Worm (Caenorhabditis elegans) whole organism, early embryonic: ENCODE results near the gene col-174.

Experiments
- B0310.2 ChIP-seq: sonication (generic microtip); optimal IDR thresholded peaks from 2 replicates; lab custom pipeline; 2016; ENCODE audit warnings: mild to moderate bottlenecking, missing genetic modification characterization, missing compliant biosample characterization
- F13C5.2 ChIP-seq: sonication (generic microtip); optimal IDR thresholded peaks from 2 replicates; lab custom pipeline; 2017; ENCODE audit warnings: mild to moderate bottlenecking, missing genetic modification characterization, inconsistent platforms, missing compliant biosample characterization
- aly-1 ChIP-seq: sonication (generic microtip); optimal IDR thresholded peaks from 2 replicates; lab custom pipeline; 2016; ENCODE audit warnings: missing genetic modification characterization, missing compliant biosample characterization
- ama-1 ChIP-seq: fragments of 150-350 bp; optimal IDR thresholded peaks from 2 replicates; lab custom pipeline; 2014
- ceh-13 ChIP-seq: fragments of 200-800 bp; sonication (Bioruptor generic); optimal IDR thresholded peaks from 2 replicates; lab custom pipeline; 2018; ENCODE audit warnings: mild to moderate bottlenecking, missing genetic modification characterization, missing compliant biosample characterization
- ceh-36 ChIP-seq: sonication (generic microtip); optimal IDR thresholded peaks from 2 replicates; lab custom pipeline; 2016; ENCODE audit warnings: missing genetic modification characterization, inconsistent platforms, missing compliant biosample characterization
- ets-7 ChIP-seq: sonication (generic microtip); optimal IDR thresholded peaks from 2 replicates; lab custom pipeline; 2016; ENCODE audit warnings: missing genotype, missing genetic modification characterization, missing compliant biosample characterization
- flt-1 ChIP-seq: fragments of 200-800 bp; sonication (Bioruptor generic); IDR thresholded peaks from 2 replicates; pipeline ENCODE4 v1.3.6; 2022; ENCODE audit warnings: missing genetic modification characterization, missing compliant biosample characterization
- hmbx-1 ChIP-seq: sonication (generic microtip); optimal IDR thresholded peaks from 2 replicates; lab custom pipeline; 2016; ENCODE audit warnings: mild to moderate bottlenecking, missing genetic modification characterization, missing compliant biosample characterization
- hmg-4 ChIP-seq: fragments of 200-800 bp; sonication (Bioruptor generic); optimal IDR thresholded peaks from 2 replicates; lab custom pipeline; 2018; ENCODE audit warnings: mild to moderate bottlenecking, missing genetic modification characterization, missing compliant biosample characterization
- hnd-1 ChIP-seq: sonication (generic microtip); optimal IDR thresholded peaks from 2 replicates; lab custom pipeline; 2016; ENCODE audit warnings: missing genetic modification characterization, missing compliant biosample characterization
- pes-1 ChIP-seq: fragments of 200-800 bp; sonication (Bioruptor generic); IDR thresholded peaks from 2 replicates; pipeline ENCODE4 v1.3.6; 2022; ENCODE audit warnings: missing genetic modification reagents, missing genetic modification characterization, missing compliant biosample characterization
- scrt-1 ChIP-seq: fragments of 200-800 bp; sonication (Bioruptor generic); IDR thresholded peaks from 2 replicates; pipeline ENCODE4 v1.3.6; 2022; ENCODE audit warnings: missing genetic modification characterization, missing compliant biosample characterization
- sea-1 ChIP-seq: fragments of 200-800 bp; sonication (Bioruptor generic); conservative IDR thresholded peaks from 2 replicates; pipeline ENCODE4 v1.3.6; 2022; ENCODE audit warnings: missing genetic modification characterization, missing compliant biosample characterization
- tbx-11 ChIP-seq: fragments of 200-800 bp; sonication (Bioruptor generic); IDR thresholded peaks from 2 replicates; pipeline ENCODE4 v1.3.6; 2022; ENCODE audit warnings: missing genetic modification characterization, missing compliant biosample characterization
- tbx-37 ChIP-seq: fragments of 200-800 bp; sonication (Bioruptor generic); conservative IDR thresholded peaks from 2 replicates; pipeline ENCODE4 v1.3.6; 2022; ENCODE audit warnings: missing genetic modification reagents, missing genetic modification characterization, missing compliant biosample characterization
- tra-4 ChIP-seq: sonication (generic microtip); optimal IDR thresholded peaks from 2 replicates; lab custom pipeline; 2017; ENCODE audit warnings: missing genetic modification characterization, missing compliant biosample characterization

The col-174 gene

DNA sequence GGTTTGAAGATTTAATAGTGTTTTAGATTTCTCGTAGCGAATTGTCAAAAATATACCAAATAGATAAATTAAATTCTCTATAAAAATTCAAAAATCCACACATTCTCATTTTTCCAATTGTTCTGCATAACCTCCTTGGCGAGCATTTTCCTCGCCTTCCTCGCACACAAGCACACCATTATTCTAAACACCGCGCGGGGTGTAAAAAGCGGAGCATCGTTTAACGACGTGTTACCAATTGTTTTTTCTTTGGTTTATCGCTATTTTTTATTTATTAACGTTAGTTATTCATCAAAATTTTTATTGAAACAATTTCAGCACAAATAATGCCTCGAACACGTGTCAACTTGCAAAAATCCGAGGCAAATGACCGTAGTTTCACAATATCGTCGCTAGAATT, 18.4 kb downstream of the col-174 start, which contains the start of gene vps-52:
Gene vps-52, plus strand, starts transcription at position 319 of the 400 bp plus-strand sequence.
- TF ChIP-seq hmbx-1 (tag; lab: Kevin White, UChicago) (no peak), flt-1 (GFP tag; lab: Robert Waterston, UW) (no peak), hnd-1 (tag; lab: Kevin White, UChicago) (no peak), sea-1 (GFP tag; lab: Robert Waterston, UW) (no peak), tbx-37 (no peak)

DNA sequence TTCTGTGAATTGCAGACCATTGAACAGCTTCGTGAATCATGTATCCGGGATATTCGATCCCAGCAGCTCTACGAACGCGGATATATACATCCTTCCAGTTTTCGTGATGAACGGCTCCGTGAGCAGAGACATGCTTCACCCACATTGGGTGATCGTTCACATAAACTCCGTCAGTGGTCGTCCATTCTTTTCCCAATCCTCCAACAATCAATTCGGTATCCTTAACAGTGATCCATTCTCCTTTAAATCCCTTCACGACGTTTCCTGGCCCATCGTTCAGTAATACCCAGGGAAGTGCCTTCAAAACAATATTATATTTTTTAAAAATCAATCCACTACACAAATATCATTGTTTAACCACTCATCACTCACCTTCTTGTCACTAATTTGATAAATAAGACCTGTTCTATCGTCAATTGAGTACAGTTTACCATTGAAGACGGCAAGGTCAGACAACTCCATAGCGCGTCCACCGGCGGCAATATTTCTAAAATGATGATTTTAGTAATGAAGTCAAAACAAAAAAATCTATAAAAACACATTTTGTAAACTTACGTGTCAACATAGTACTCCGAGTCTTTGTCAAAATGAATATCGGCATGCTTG, 22.2 kb downstream of the col-174 start:
- no peak for TF ChIP-seq sea-1 (GFP tag; lab: Robert Waterston, UW)
- no peak for TF ChIP-seq scrt-1
- TF ChIP-seq ets-7 (tag; lab: Kevin White, UChicago) = no peak
- TF ChIP-seq hnd-1 (tag; lab: Kevin White, UChicago) = no peak
- TF ChIP-seq ama-1 (lab: Kevin White, UChicago) = no peak
- no peak for TF ChIP-seq flt-1 (GFP tag; lab: Robert Waterston, UW)
- no peak for TF ChIP-seq tra-4
- no peak for TF ChIP-seq B0310.2
- no peak for TF ChIP-seq ceh-36 (tag; lab: Kevin White, UChicago)
- TF ChIP-seq hmbx-1 (tag; lab: Kevin White, UChicago) = no peak
- no peak for TF ChIP-seq hmg-4
- TF ChIP-seq F13C5.2 = no peak
- TF ChIP-seq aly-1 (tag; lab: Kevin White, UChicago) = no peak
- no peak for TF ChIP-seq tbx-37
- no peak for TF ChIP-seq pes-1 (GFP tag; lab: Robert Waterston, UW)
- TF ChIP-seq tbx-11 (GFP tag; lab: Robert Waterston, UW) = no peak
- TF ChIP-seq ceh-13 = no peak

DNA sequence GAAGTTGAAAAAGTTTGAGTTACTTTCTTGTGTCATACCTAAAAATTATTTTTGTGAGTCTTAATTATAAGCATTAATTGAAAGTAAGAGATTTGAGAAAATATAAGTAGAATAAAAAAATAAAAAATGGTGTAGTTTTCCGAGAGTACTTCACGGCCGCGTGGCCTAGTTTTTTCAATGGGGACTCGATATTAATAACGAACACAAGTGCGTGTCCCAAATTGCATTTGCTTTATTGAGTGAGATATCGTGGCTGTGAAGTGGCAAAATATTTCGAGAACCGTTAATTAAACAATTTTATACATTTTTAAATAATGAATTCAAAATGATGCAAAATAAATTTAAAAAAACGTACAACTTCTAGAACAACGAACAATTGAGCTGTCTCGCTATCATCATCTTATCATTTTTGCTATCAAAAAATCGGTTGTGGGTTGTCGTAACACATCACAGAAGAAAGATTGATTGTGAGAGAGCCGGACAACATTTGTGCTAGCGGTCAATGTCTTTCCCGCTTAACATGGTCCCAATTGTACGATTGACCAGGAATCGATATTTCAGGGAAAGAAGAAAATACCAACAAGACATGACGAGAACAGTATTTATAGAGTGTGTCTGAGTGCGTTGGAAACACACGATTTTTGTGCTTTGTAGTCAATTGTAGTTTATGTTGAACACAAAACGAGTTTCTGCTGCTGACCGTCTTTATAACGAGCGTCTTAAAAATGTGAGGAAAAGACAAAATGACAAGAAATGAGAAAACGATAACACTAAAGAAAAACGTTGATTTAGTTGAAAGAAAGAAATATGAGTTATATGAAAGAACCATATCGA, 23.3 kb downstream of the col-174 start, which contains the start of gene apy-1:
Gene apy-1, minus strand, starts transcription at position 38 of the 834 bp plus-strand sequence.
- TF ChIP-seq hmg-4 (no peak), pes-1 (GFP tag; lab: Robert Waterston, UW) (no peak), tbx-37 (peak; percentile 21; the same call in 1 of the 2 replicates)

DNA sequence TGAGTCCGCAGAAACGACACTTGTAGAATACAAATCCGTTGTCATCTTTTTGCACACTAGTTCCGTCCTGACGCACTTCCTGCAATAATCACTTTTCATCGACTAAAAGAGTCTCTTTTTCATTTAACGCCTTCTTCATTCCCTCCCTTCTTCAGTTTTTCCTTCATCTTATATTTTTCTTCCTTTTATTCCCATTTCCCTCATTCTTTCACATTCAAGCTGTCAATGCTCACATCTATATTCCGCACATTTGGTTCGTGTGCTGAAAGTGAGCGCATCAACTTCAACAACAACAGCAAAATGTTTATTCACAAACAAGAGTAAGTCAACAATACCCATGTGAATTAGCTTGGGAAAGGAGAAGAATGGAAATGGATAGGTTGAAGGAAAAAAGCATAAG, 25.4 kb downstream of the col-174 start, which contains the start of gene pcyt-1:
Gene pcyt-1, plus strand, starts transcription at position 301 of the 400 bp plus-strand sequence.
- TF ChIP-seq hmbx-1 (tag; lab: Kevin White, UChicago) = no peak
- TF ChIP-seq sea-1 (GFP tag; lab: Robert Waterston, UW) = no peak
- TF ChIP-seq pes-1 (GFP tag; lab: Robert Waterston, UW) = no peak
- TF ChIP-seq scrt-1 = no peak
- TF ChIP-seq tbx-11 (GFP tag; lab: Robert Waterston, UW) = no peak
- no peak for TF ChIP-seq F13C5.2
- no peak for TF ChIP-seq flt-1 (GFP tag; lab: Robert Waterston, UW)
- no peak for TF ChIP-seq ets-7 (tag; lab: Kevin White, UChicago)
- no peak for TF ChIP-seq aly-1 (tag; lab: Kevin White, UChicago)
- no peak for TF ChIP-seq tbx-37
- TF ChIP-seq tra-4 = no peak
- TF ChIP-seq B0310.2 = no peak
- TF ChIP-seq hnd-1 (tag; lab: Kevin White, UChicago) = no peak
- TF ChIP-seq ceh-36 (tag; lab: Kevin White, UChicago) = no peak
- no peak for TF ChIP-seq ceh-13
- TF ChIP-seq hmg-4 = no peak
- no peak for TF ChIP-seq ama-1 (lab: Kevin White, UChicago)

DNA sequence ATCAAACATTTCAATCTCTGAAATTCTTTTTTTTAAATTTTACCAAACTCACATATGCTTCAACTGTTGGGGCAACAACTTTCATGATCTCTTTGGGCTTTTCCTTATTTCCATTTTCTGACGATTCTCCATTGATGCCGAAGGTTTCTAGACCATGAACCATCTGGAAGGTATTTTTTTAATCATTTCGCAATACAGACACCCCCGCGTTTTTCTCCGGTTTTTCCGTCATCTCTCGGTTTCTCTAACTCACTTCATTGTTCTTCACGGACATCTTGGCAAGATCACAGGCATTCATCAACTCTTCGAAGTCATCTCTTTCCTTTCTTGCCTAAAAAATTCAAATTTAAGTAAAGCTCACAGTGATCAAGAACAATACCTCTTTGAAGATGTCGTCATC, 26.6 kb downstream of the col-174 start:
- TF ChIP-seq ceh-36 (tag; lab: Kevin White, UChicago) (no peak), flt-1 (GFP tag; lab: Robert Waterston, UW) (no peak), tbx-37 (no peak), tbx-11 (GFP tag; lab: Robert Waterston, UW) (no peak), hmg-4 (no peak), tra-4 (no peak), sea-1 (GFP tag; lab: Robert Waterston, UW) (no peak), hnd-1 (tag; lab: Kevin White, UChicago) (no peak), scrt-1 (no peak), hmbx-1 (tag; lab: Kevin White, UChicago) (no peak), pes-1 (GFP tag; lab: Robert Waterston, UW) (no peak), B0310.2 (no peak), ceh-13 (no peak), F13C5.2 (no peak), ets-7 (tag; lab: Kevin White, UChicago) (no peak), aly-1 (tag; lab: Kevin White, UChicago) (no peak), ama-1 (lab: Kevin White, UChicago) (no peak)

DNA sequence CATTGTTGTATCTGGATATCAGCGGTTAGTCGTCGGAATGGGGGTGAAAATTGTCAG, 26.8 kb downstream of the col-174 start, which contains the start of the genes unc-98 and F08C6.18:
Gene unc-98, minus strand, starts transcription at position 48 of the 57 bp plus-strand sequence.
Gene F08C6.18, minus strand, starts transcription at position 57 of the 57 bp plus-strand sequence.
- TF ChIP-seq tbx-11 (GFP tag; lab: Robert Waterston, UW) (no peak), F13C5.2 (no peak), hmbx-1 (tag; lab: Kevin White, UChicago) (no peak), ama-1 (lab: Kevin White, UChicago) (no peak), B0310.2 (no peak), ceh-36 (tag; lab: Kevin White, UChicago) (no peak), tra-4 (no peak), ceh-13 (no peak), ets-7 (tag; lab: Kevin White, UChicago) (no peak), hnd-1 (tag; lab: Kevin White, UChicago) (no peak), pes-1 (GFP tag; lab: Robert Waterston, UW) (no peak)

DNA sequence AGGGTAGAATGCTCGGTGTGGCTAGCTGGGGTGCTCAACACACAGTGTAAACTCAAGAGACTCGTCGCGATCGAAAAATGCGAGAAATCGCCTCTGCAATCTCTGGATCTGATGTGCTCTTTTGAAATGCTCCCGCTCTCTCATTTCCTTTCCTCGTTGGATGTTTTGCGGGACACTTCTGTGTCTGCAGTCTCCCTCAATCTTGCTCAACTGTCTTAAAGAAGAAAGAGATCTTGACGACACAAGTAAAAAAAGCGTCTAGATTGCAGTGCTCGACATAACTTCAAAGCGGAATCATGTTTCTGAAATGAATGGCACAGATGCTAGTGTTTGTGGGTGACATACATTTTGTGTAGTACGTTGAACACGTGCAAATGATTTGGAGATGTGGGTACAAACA, 27.0 kb downstream of the col-174 start:
- TF ChIP-seq ceh-13 (no peak), flt-1 (GFP tag; lab: Robert Waterston, UW) (no peak), F13C5.2 (no peak), tra-4 (no peak), ama-1 (lab: Kevin White, UChicago) (no peak), scrt-1 (no peak), tbx-37 (no peak), ets-7 (tag; lab: Kevin White, UChicago) (no peak), aly-1 (tag; lab: Kevin White, UChicago) (no peak), sea-1 (GFP tag; lab: Robert Waterston, UW) (no peak), ceh-36 (tag; lab: Kevin White, UChicago) (no peak), tbx-11 (GFP tag; lab: Robert Waterston, UW) (no peak), hmg-4 (no peak), hnd-1 (tag; lab: Kevin White, UChicago) (no peak), B0310.2 (no peak), pes-1 (GFP tag; lab: Robert Waterston, UW) (no peak), hmbx-1 (tag; lab: Kevin White, UChicago) (no peak)
